Worm (Caenorhabditis elegans) whole organism, midembryonic: ENCODE results near the gene pbo-4.

Source experiments
- T22C8.4 ChIP-seq: fragments of 200-800 bp; sonication (Bioruptor generic); IDR thresholded peaks from 2 replicates; pipeline ENCODE4 v1.3.6; 2022; ENCODE audit warnings: missing genetic modification characterization, missing compliant biosample characterization
- cog-1 ChIP-seq: sonication (generic microtip); optimal IDR thresholded peaks from 2 replicates; lab custom pipeline; 2016; ENCODE audit warnings: missing genetic modification characterization, missing compliant biosample characterization
- flt-1 ChIP-seq: fragments of 200-800 bp; sonication (Bioruptor generic); IDR thresholded peaks from 2 replicates; pipeline ENCODE4 v1.3.6; 2022; ENCODE audit warnings: missing genetic modification characterization, missing compliant biosample characterization
- klf-2 ChIP-seq: fragments of 200-800 bp; sonication (Bioruptor generic); conservative IDR thresholded peaks from 2 replicates; pipeline ENCODE4 v1.3.6; 2022; ENCODE audit warnings: missing genetic modification reagents, missing genetic modification characterization, missing compliant biosample characterization
- med-1 ChIP-seq: sonication (generic microtip); optimal IDR thresholded peaks from 2 replicates; lab custom pipeline; 2017; ENCODE audit warnings: missing genetic modification characterization, mild to moderate bottlenecking, missing compliant biosample characterization, antibody characterized with exemption, missing genetic modification reagents; ENCODE audit not compliant: insufficient read depth
- ref-1 ChIP-seq: fragments of 200-800 bp; sonication (Bioruptor generic); conservative IDR thresholded peaks from 2 replicates; pipeline ENCODE4 v1.3.6; 2022; ENCODE audit warnings: missing genetic modification reagents, missing genetic modification characterization, missing compliant biosample characterization
- tab-1 ChIP-seq: fragments of 200-800 bp; sonication (Bioruptor generic); IDR thresholded peaks from 2 replicates; pipeline ENCODE4 v1.3.6; 2022; ENCODE audit warnings: missing genetic modification characterization, missing compliant biosample characterization
- ztf-23 ChIP-seq: fragments of 200-800 bp; sonication (Bioruptor generic); IDR thresholded peaks from 2 replicates; pipeline ENCODE4 v1.3.6; 2022; ENCODE audit warnings: missing genetic modification reagents, missing genetic modification characterization, missing compliant biosample characterization
- ztf-29 ChIP-seq: fragments of 200-800 bp; sonication (Bioruptor generic); IDR thresholded peaks from 2 replicates; pipeline ENCODE4 v1.3.6; 2022; ENCODE audit warnings: missing genetic modification reagents, missing genetic modification characterization, missing compliant biosample characterization

Gene pbo-4

DNA sequence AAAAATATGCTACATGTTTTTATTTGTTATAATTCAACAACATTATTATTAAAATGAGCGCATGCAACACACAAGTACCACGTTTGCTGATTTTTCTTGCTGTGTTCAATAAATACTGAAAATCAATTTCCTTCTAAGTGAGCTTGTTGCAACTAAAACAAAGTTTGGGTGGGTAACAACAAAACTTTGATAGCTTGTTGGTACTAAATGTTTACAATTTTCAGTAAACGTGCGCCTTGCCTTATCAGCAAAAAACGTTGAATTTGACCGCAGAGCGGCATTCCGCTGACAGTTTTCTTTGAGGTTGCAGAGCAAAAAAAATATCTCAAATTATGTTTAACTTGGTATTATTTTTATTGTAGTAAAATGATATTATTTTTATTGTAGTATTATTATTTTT is 27.4 kb downstream of the pbo-4 start:
- TF ChIP-seq tab-1 (GFP tag; lab: Robert Waterston, UW) (no peak), ztf-29 (GFP tag; lab: Robert Waterston, UW) (no peak), med-1 (GFP tag; lab: Kevin White, UChicago) (no peak), ztf-23 (GFP tag; lab: Robert Waterston, UW) (no peak), ref-1 (GFP tag; lab: Robert Waterston, UW) (no peak), flt-1 (no peak), klf-2 (GFP tag; lab: Robert Waterston, UW) (no peak), cog-1 (tag; lab: Kevin White, UChicago) (no peak), T22C8.4 (GFP tag; lab: Robert Waterston, UW) (no peak)

DNA sequence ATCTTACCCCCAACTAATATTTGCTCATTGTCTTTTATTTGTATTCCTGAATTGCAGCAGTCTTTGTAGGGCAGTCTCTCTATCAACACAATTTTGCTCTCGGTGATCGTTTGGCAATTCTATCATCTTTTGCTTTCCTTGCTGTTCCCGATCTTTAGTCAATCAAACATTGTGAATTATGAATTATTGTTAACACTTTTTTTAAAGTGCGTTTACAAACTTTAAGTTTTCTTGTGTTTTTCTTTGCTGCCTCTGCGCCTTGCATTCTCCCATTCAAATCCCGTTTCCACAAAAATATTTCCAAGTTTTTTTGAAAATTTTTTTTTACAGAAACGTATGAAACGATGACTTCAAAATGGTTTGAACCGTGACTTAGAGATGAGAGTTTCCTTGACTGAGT is 28.1 kb downstream of the pbo-4 start, which contains the start of gene ver-4:
Gene ver-4, plus strand, starts transcription at position 301 of the 400 bp plus-strand sequence.
- TF ChIP-seq ref-1 (GFP tag; lab: Robert Waterston, UW) (no peak), klf-2 (GFP tag; lab: Robert Waterston, UW) (no peak), flt-1 (no peak), ztf-23 (GFP tag; lab: Robert Waterston, UW) (no peak), cog-1 (tag; lab: Kevin White, UChicago) (no peak), ztf-29 (GFP tag; lab: Robert Waterston, UW) (no peak), tab-1 (GFP tag; lab: Robert Waterston, UW) (no peak), med-1 (GFP tag; lab: Kevin White, UChicago) (no peak), T22C8.4 (GFP tag; lab: Robert Waterston, UW) (no peak)

DNA sequence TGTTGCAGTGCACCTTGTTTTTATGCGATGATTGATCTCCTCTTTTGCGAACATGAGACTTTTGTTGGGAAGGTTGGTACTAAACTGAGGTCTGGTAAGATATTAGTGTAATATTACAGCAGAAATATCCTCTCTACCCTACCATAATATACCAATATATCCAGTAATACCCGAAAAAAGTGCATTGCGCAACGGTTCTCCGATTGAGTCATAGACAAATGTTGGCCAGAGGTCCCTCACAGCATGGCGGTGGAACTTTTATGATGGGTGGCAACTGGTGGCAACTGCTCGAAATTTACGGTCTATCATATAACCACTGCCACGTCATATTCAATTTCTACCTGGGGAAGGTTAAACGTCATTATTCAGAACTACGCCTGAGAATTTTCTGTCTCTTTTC is 35.4 kb downstream of the pbo-4 start:
- no peak for TF ChIP-seq med-1 (GFP tag; lab: Kevin White, UChicago)
- TF ChIP-seq klf-2 (GFP tag; lab: Robert Waterston, UW) = no peak
- no peak for TF ChIP-seq flt-1
- TF ChIP-seq ztf-23 (GFP tag; lab: Robert Waterston, UW) = no peak
- TF ChIP-seq T22C8.4 (GFP tag; lab: Robert Waterston, UW) = no peak
- no peak for TF ChIP-seq tab-1 (GFP tag; lab: Robert Waterston, UW)
- no peak for TF ChIP-seq cog-1 (tag; lab: Kevin White, UChicago)
- TF ChIP-seq ztf-29 (GFP tag; lab: Robert Waterston, UW) = no peak

DNA sequence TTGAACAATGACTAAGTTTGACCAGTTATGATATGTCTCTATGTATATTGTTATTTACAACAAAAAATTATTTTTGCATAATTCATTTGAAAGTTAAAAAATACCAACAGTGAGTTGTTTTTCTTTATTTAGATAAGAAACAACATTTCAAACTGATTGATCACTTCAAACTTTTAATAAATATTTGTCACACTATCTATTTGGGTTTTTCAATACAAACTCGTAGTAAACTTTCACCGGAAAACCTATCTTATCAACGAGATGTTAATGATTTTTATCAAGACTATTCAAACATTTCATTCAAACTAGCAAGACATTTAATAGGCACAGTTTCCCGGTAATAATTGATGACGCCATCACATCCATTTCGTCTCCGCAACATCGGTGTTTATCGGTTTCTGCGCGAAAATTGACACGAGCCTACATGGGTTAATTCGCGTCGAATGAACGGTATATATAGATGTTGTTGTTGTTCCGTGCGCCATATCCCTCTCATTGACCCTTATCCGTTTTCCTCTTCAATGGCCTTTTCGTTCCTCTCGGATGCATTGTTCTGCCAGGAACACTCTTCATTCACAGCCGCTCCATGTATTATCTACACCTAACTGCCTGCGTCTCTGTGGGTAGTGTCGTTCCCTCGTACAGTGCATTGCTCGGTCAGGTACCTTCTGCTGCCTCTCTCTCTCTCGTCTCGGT is 36.4 kb downstream of the pbo-4 start:
- TF ChIP-seq ztf-23 (GFP tag; lab: Robert Waterston, UW) (no peak), cog-1 (tag; lab: Kevin White, UChicago) (peak; percentile 34), ztf-29 (GFP tag; lab: Robert Waterston, UW) (no peak), flt-1 (peak; percentile 68), med-1 (GFP tag; lab: Kevin White, UChicago) (no peak)

DNA sequence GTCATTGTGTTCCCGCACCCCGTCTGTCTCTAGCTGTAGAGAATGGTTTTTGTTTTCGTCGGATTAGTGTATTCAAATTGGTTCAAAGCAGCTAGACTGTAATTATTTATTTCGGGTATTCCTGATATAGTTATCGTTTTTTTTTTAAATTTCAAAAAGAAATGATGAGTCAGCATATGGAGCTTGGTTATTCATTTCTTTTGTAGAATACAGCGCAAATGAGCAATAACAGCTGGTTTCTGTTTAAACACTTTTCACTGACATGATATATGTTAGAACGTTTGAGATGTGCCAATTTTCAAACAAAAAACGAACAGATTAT is 36.9 kb downstream of the pbo-4 start:
- TF ChIP-seq ref-1 (GFP tag; lab: Robert Waterston, UW) (no peak), klf-2 (GFP tag; lab: Robert Waterston, UW) (no peak), T22C8.4 (GFP tag; lab: Robert Waterston, UW) (no peak), tab-1 (GFP tag; lab: Robert Waterston, UW) (no peak), ztf-23 (GFP tag; lab: Robert Waterston, UW) (no peak), ztf-29 (GFP tag; lab: Robert Waterston, UW) (no peak), flt-1 (no peak), med-1 (GFP tag; lab: Kevin White, UChicago) (no peak), cog-1 (tag; lab: Kevin White, UChicago) (no peak)

DNA sequence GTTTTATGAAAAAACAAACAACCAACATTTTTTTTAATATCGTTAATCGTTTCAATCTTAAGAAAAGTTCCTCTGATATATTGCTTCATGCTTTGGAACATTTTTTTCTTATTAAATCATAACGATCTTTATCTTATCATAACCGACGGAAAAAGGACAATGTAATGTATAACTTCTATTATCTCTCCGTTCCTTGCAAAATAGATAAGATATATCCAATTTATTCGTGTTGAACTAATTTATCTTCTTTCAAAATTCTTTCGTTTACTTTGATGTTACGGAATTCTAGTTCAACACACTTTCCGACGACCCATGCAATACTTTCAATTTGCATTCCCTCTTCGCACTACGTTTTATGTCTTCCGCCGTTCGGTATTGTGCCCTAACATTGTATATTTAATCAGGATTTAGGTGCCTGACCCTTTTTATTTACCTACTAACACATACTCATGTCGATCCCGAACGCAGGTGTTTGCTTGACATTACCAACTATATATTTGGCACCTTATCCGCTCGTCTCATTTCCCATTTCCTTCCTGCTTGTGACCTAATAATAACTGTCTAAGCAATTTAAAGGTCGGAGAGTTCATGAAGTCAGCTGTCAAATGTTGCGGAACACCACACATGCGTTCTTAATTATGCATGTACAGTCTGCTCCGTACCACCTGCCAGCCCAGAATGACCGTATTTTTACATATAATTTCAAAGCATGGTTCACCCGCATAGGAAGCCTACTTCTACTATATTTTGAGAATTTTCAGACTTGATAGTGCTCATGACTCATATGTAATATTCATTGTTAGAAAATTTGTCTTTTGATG is 37.6 kb downstream of the pbo-4 start:
- TF ChIP-seq cog-1 (tag; lab: Kevin White, UChicago) (no peak), ztf-23 (GFP tag; lab: Robert Waterston, UW) (no peak), T22C8.4 (GFP tag; lab: Robert Waterston, UW) (no peak), ztf-29 (GFP tag; lab: Robert Waterston, UW) (no peak), klf-2 (GFP tag; lab: Robert Waterston, UW) (no peak), flt-1 (no peak), med-1 (GFP tag; lab: Kevin White, UChicago) (no peak), tab-1 (GFP tag; lab: Robert Waterston, UW) (no peak), ref-1 (GFP tag; lab: Robert Waterston, UW) (no peak)

DNA sequence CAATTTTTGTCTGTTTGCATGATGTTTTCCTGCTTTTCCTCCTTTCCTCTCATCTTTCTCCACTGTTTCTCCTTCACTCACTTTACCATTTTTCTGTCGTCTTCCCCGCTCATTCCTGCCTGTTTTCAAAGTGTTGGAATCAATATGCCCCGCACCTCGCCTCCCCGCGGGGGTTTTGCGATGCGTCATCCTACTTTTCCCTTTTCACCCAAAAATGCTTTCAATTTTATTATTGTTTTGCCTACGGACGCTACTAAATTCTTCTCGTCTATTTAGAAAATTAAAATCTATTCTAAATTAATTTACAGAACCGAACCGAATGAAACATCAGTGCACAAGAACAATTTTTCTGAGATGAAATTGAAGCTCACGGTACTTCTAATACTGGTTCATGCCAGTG is 38.2 kb downstream of the pbo-4 start, which contains the start of gene ver-3:
Gene ver-3, plus strand, starts transcription at position 301 of the 400 bp plus-strand sequence.
- no peak for TF ChIP-seq cog-1 (tag; lab: Kevin White, UChicago)
- TF ChIP-seq med-1 (GFP tag; lab: Kevin White, UChicago) = no peak
- no peak for TF ChIP-seq ref-1 (GFP tag; lab: Robert Waterston, UW)
- no peak for TF ChIP-seq ztf-29 (GFP tag; lab: Robert Waterston, UW)
- TF ChIP-seq flt-1 = no peak
- no peak for TF ChIP-seq klf-2 (GFP tag; lab: Robert Waterston, UW)
- TF ChIP-seq T22C8.4 (GFP tag; lab: Robert Waterston, UW) = no peak

DNA sequence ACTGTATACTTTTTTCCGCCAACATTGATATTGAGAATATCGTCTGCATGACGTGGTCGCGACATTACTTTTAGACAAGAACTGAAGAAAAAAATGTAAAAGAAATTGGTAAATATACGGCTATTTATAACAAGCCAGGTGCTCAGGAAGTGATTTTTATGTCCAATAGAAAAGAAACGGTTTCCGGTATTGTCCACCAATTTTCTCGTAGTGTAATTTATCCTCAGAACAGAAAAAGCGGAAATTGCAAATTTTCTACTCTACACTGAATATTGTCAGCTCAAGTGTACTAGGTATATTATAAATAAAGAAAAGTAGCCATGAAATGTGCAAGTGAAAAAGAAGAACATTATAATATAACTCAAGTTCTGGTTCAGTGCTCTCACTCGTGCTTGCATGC is 45.2 kb downstream of the pbo-4 start, which contains the start of gene F59F3.6:
Gene F59F3.6, minus strand, starts transcription at position 101 of the 400 bp plus-strand sequence.
- TF ChIP-seq flt-1 (no peak), med-1 (GFP tag; lab: Kevin White, UChicago) (no peak), T22C8.4 (GFP tag; lab: Robert Waterston, UW) (no peak), ref-1 (GFP tag; lab: Robert Waterston, UW) (no peak), klf-2 (GFP tag; lab: Robert Waterston, UW) (no peak), cog-1 (tag; lab: Kevin White, UChicago) (no peak), ztf-29 (GFP tag; lab: Robert Waterston, UW) (no peak), tab-1 (GFP tag; lab: Robert Waterston, UW) (no peak), ztf-23 (GFP tag; lab: Robert Waterston, UW) (no peak)
